Worm (Caenorhabditis elegans) whole organism, young adult: ENCODE data around the gene B0513.90.

Experiments used
- B0035.1 ChIP-seq: sonication (generic microtip); optimal IDR thresholded peaks from 2 replicates; lab custom pipeline; 2016; ENCODE audit warnings: missing genetic modification characterization, mild to moderate bottlenecking, missing compliant biosample characterization, missing genotype, missing genetic modification reagents
- B0261.1 ChIP-seq: sonication (generic microtip); optimal IDR thresholded peaks from 2 replicates; lab custom pipeline; 2016; ENCODE audit warnings: mild to moderate bottlenecking, missing genetic modification characterization, moderate library complexity, missing compliant biosample characterization
- F52B5.7 ChIP-seq: sonication (generic microtip); optimal IDR thresholded peaks from 2 replicates; lab custom pipeline; 2016; ENCODE audit warnings: mild to moderate bottlenecking, missing genetic modification characterization, missing compliant biosample characterization
- F57C9.4 ChIP-seq: sonication (generic microtip); optimal IDR thresholded peaks from 2 replicates; lab custom pipeline; 2017; ENCODE audit warnings: mild to moderate bottlenecking, missing genetic modification characterization, missing compliant biosample characterization
- T26A5.8 ChIP-seq: sonication (generic microtip); optimal IDR thresholded peaks from 2 replicates; lab custom pipeline; 2016; ENCODE audit warnings: missing genetic modification characterization, missing compliant biosample characterization
- Y79H2A.3 ChIP-seq: fragments of 200-800 bp; sonication (Bioruptor generic); conservative IDR thresholded peaks from 2 replicates; pipeline ENCODE4 v1.3.6; 2022; ENCODE audit warnings: missing genetic modification reagents, missing genetic modification characterization, missing compliant biosample characterization
- aptf-3 ChIP-seq: fragments of 200-800 bp; sonication (Bioruptor generic); IDR thresholded peaks from 2 replicates; pipeline ENCODE4 v1.3.6; 2022; ENCODE audit warnings: missing genetic modification characterization, missing compliant biosample characterization
- attf-5 ChIP-seq: fragments of 200-800 bp; sonication (Bioruptor generic); optimal IDR thresholded peaks from 2 replicates; lab custom pipeline; 2018; ENCODE audit warnings: mild to moderate bottlenecking, missing genetic modification characterization, missing compliant biosample characterization
- bed-2 ChIP-seq: fragments of 200-800 bp; sonication (Bioruptor generic); IDR thresholded peaks from 2 replicates; pipeline ENCODE4 v1.3.6; 2022; ENCODE audit warnings: missing genetic modification reagents, missing genetic modification characterization, missing compliant biosample characterization
- ccch-3 ChIP-seq: fragments of 200-800 bp; sonication (Bioruptor generic); optimal IDR thresholded peaks from 2 replicates; lab custom pipeline; 2018; ENCODE audit warnings: mild to moderate bottlenecking, missing genetic modification characterization, missing compliant biosample characterization
- ceh-27 ChIP-seq: fragments of 200-800 bp; sonication (Bioruptor generic); optimal IDR thresholded peaks from 2 replicates; lab custom pipeline; 2018; ENCODE audit warnings: mild to moderate bottlenecking, missing genetic modification characterization, moderate library complexity, missing compliant biosample characterization
- ceh-58 ChIP-seq: fragments of 200-800 bp; sonication (Bioruptor generic); IDR thresholded peaks from 2 replicates; pipeline ENCODE4 v1.3.6; 2022; ENCODE audit warnings: missing genetic modification characterization, missing compliant biosample characterization
- ceh-79 ChIP-seq: sonication (generic microtip); optimal IDR thresholded peaks from 2 replicates; lab custom pipeline; 2017; ENCODE audit warnings: mild to moderate bottlenecking, missing genetic modification characterization, missing compliant biosample characterization
- chd-7 ChIP-seq: sonication (generic microtip); optimal IDR thresholded peaks from 2 replicates; lab custom pipeline; 2016; ENCODE audit warnings: mild to moderate bottlenecking, missing genetic modification characterization, moderate library complexity, missing compliant biosample characterization
- dpl-1 ChIP-seq: fragments of 150-350 bp; optimal IDR thresholded peaks from 2 replicates; lab custom pipeline; 2014; ENCODE audit warnings: missing biosample characterization, missing genetic modification reagents, missing genetic modification characterization
- ekl-4 ChIP-seq: fragments of 200-800 bp; sonication (Bioruptor generic); IDR thresholded peaks from 2 replicates; pipeline ENCODE4 v1.3.6; 2022; ENCODE audit warnings: missing genetic modification reagents, missing genetic modification characterization, missing compliant biosample characterization
- gei-17 ChIP-seq: fragments of 200-800 bp; sonication (Bioruptor generic); optimal IDR thresholded peaks from 2 replicates; lab custom pipeline; 2018; ENCODE audit warnings: mild to moderate bottlenecking, missing genetic modification characterization, missing compliant biosample characterization
- hsf-1 ChIP-seq: fragments of 200-800 bp; sonication (Bioruptor generic); IDR thresholded peaks from 2 replicates; pipeline ENCODE4 v1.3.6; 2022; ENCODE audit warnings: missing genetic modification reagents, missing genetic modification characterization, missing compliant biosample characterization
- let-526 ChIP-seq: fragments of 200-800 bp; sonication (Bioruptor generic); IDR thresholded peaks from 2 replicates; pipeline ENCODE4 v1.3.6; 2022; ENCODE audit warnings: missing genetic modification reagents, missing genetic modification characterization, missing compliant biosample characterization
- lin-26 ChIP-seq: fragments of 200-800 bp; sonication (Bioruptor generic); IDR thresholded peaks from 2 replicates; pipeline ENCODE4 v1.3.6; 2022; ENCODE audit warnings: missing genetic modification reagents, missing genetic modification characterization, missing compliant biosample characterization
- mes-4 ChIP-seq: sonication (generic microtip); optimal IDR thresholded peaks from 2 replicates; lab custom pipeline; 2016; ENCODE audit warnings: missing genotype, missing genetic modification characterization, missing compliant biosample characterization
- mxl-1 ChIP-seq: sonication (generic microtip); optimal IDR thresholded peaks from 2 replicates; lab custom pipeline; 2016; ENCODE audit warnings: missing genetic modification characterization, missing compliant biosample characterization
- nhr-120 ChIP-seq: fragments of 200-800 bp; sonication (Bioruptor generic); IDR thresholded peaks from 2 replicates; pipeline ENCODE4 v1.3.6; 2022; ENCODE audit warnings: missing genetic modification characterization, missing compliant biosample characterization
- nhr-90 ChIP-seq: sonication (generic microtip); optimal IDR thresholded peaks from 2 replicates; lab custom pipeline; 2016; ENCODE audit warnings: missing genotype, mild to moderate bottlenecking, missing genetic modification characterization, missing compliant biosample characterization
- pha-4 ChIP-seq: fragments of 150-350 bp; sonication (generic microtip); optimal IDR thresholded peaks from 2 replicates; lab custom pipeline; 2014; ENCODE audit warnings: missing biosample characterization, missing genetic modification reagents, missing genetic modification characterization
- rpc-1 ChIP-seq, 2 experiments: fragments of 150-350 bp in 1 of 2; sonication (generic microtip) in 1 of 2; optimal IDR thresholded peaks; 2 replicates each; lab custom pipeline; 2014 to 2018; ENCODE audit warnings: missing biosample characterization in 1 of 2, missing genetic modification characterization in 1 of 2, missing genetic modification reagents in 1 of 2, missing genotype in 1 of 2
- snpc-3.4 ChIP-seq: sonication (generic microtip); optimal IDR thresholded peaks from 2 replicates; lab custom pipeline; 2017; ENCODE audit warnings: missing genetic modification characterization, mild to moderate bottlenecking, missing compliant biosample characterization, antibody characterized with exemption, moderate library complexity, missing genotype, missing genetic modification reagents
- somi-1 ChIP-seq: fragments of 200-800 bp; sonication (Bioruptor generic); optimal IDR thresholded peaks from 2 replicates; lab custom pipeline; 2018; ENCODE audit warnings: mild to moderate bottlenecking, missing genetic modification characterization, missing compliant biosample characterization
- tbp1 ChIP-seq: fragments of 200-800 bp; sonication (Bioruptor generic); optimal IDR thresholded peaks from 2 replicates; lab custom pipeline; 2018; ENCODE audit warnings: mild to moderate bottlenecking, missing genetic modification characterization, missing compliant biosample characterization
- tlf-1 ChIP-seq: fragments of 200-800 bp; sonication (Bioruptor generic); optimal IDR thresholded peaks from 2 replicates; lab custom pipeline; 2018; ENCODE audit warnings: mild to moderate bottlenecking, missing genetic modification characterization, missing compliant biosample characterization
- unc-62 ChIP-seq: fragments of 150-350 bp; optimal IDR thresholded peaks from 2 replicates; lab custom pipeline; 2014; ENCODE audit warnings: missing biosample characterization, missing genetic modification reagents, missing genetic modification characterization
- zim-3 ChIP-seq: sonication (generic microtip); optimal IDR thresholded peaks from 2 replicates; lab custom pipeline; 2017; ENCODE audit warnings: mild to moderate bottlenecking, missing genetic modification characterization, moderate library complexity, missing compliant biosample characterization
- ztf-25 ChIP-seq: fragments of 200-800 bp; sonication (Bioruptor generic); IDR thresholded peaks from 2 replicates; pipeline ENCODE4 v1.3.6; 2022; ENCODE audit warnings: missing genetic modification reagents, missing genetic modification characterization, missing compliant biosample characterization
- ztf-26 ChIP-seq: sonication (generic microtip); optimal IDR thresholded peaks from 2 replicates; lab custom pipeline; 2017; ENCODE audit warnings: missing genetic modification characterization, missing compliant biosample characterization
- ztf-6 ChIP-seq: fragments of 200-800 bp; sonication (Bioruptor generic); IDR thresholded peaks from 2 replicates; pipeline ENCODE4 v1.3.6; 2022; ENCODE audit warnings: missing genetic modification reagents, missing genetic modification characterization, missing compliant biosample characterization

B0513.90 gene

DNA sequence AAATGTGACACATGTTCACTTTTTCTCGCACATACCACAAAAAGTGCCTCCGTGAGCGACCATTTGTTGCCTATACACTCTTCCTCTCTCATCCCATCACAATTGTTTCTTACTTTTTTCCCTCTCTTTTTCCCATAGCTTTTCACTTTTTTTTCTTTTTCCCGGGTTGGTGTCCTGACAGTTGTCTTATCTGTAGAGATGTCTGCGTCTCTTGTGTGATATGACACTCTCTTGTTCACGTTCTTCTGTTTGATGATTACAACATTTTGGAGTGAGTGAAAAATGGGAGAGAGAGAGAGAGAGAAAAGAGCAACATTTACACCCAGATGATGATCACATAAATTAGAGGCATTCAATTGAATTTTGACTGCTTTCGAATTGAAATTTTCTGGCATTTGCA, 40.5 kb upstream of the B0513.90 start (continued):
- TF ChIP-seq nhr-90 (tag; lab: Kevin White, UChicago), result no peak
- no peak for TF ChIP-seq ceh-79 (tag; lab: Kevin White, UChicago)
- TF ChIP-seq B0261.1, result no peak

DNA sequence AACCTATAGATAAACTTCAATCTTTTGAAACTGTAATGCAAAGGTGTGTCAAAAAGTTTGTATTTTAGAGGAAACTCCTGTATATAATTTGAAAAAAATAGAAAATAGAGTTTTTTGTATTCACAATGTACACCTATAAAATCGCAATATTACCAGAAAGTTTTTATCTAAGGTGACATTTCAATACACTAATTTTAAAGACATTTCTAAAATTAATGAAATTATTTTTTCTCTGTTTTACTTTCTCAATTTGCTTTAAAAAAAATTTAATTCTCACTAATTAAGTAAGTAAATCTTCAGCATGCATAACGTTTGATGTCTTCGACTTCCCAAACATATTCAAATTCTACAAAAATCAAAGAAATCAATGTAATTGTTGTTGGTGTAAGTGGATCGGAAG, 39.3 kb upstream of the B0513.90 start, which contains the start of gene rga-5:
Gene rga-5 (plus strand): TSS at position 301 of the 400 bp plus-strand sequence.
- TF ChIP-seq aptf-3 (GFP tag; lab: Robert Waterston, UW) (no peak), snpc-3.4 (tag; lab: Kevin White, UChicago) (no peak), mxl-1 (no peak), ccch-3 (GFP tag; lab: Kevin White, UChicago) (no peak)

DNA sequence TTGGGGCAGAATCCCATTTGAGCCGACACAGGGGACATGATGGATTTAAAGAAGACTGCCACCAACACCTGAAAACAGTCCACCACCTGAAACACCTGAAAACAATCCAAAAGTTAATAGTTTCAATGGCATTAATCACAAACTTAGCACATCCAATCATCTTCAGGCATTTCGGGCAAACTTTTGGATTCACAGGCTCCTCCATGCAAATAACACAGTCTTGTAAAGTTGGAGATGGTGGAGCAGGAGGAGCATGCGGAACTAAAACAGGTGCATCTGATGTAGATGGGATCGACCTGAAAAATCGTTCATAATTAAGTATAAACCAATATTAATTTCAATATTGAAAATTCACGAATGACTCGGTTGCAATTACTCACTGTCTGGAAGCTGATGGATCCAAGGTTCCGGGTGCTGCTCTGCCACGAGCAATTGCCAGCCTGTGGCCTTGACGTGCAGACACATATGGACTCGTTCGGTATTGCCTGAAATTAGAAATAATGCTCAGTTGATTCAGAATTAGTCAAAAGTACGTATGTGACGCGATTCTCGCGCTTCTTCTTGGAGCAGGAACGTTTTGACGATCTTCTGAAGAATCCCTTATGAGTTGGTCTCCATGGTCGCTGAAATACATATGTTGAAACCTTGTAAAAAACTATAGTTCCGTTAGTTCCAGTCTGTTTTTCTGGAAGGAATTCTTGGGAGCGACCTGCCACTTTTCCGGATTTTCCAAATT, 32.3 kb upstream of the B0513.90 start:
- TF ChIP-seq tbp1 (GFP tag; lab: Kevin White, UChicago), result no peak
- no peak for TF ChIP-seq unc-62 (GFP tag; lab: Kevin White, UChicago)
- no peak for TF ChIP-seq attf-5 (GFP tag; lab: Kevin White, UChicago)
- no peak for TF ChIP-seq lin-26 (GFP tag; lab: Robert Waterston, UW)
- TF ChIP-seq pha-4 (tag; lab: Kevin White, UChicago), result no peak
- no peak for TF ChIP-seq bed-2
- TF ChIP-seq gei-17 (GFP tag; lab: Kevin White, UChicago), result no peak
- no peak for TF ChIP-seq ztf-6 (GFP tag; lab: Robert Waterston, UW)
- TF ChIP-seq dpl-1 (GFP tag; lab: Kevin White, UChicago), result no peak
- TF ChIP-seq F52B5.7 (tag; lab: Kevin White, UChicago), result no peak
- no peak for TF ChIP-seq Y79H2A.3 (GFP tag; lab: Robert Waterston, UW)
- no peak for TF ChIP-seq ekl-4 (GFP tag; lab: Robert Waterston, UW)
- no peak for TF ChIP-seq tlf-1 (GFP tag; lab: Kevin White, UChicago)

DNA sequence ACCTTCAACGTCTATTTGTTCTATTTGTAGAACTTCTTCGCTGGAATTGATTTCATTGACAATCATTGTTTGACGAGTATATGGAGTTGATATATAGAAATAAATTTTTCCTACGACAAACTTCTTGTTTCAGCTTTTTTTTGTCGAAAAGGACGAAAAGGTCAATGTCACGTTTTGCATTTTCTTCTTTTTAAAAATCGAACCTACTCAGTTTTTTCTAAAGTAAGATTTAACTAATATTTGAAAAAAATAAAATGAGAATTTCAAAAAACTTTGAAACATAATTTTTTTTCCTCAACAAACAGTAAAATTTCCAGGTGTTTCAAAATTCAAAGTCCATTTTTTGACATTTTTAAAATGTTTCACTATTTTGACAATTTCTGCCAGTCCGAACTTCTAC, 30.6 kb upstream of the B0513.90 start, which contains the start of gene H08M01.1:
Gene H08M01.1 (minus strand): TSS at position 101 of the 400 bp plus-strand sequence.
- TF ChIP-seq zim-3 (tag; lab: Kevin White, UChicago) (no peak), hsf-1 (GFP tag; lab: Robert Waterston, UW) (no peak), tbp1 (GFP tag; lab: Kevin White, UChicago) (no peak), F57C9.4 (tag; lab: Kevin White, UChicago) (no peak), nhr-120 (no peak), B0035.1 (tag; lab: Kevin White, UChicago) (no peak), somi-1 (GFP tag; lab: Kevin White, UChicago) (no peak), ceh-58 (GFP tag; lab: Robert Waterston, UW) (no peak), chd-7 (no peak), T26A5.8 (tag; lab: Kevin White, UChicago) (no peak), rpc-1 (optimal IDR thresholded peaks at IDR 0.05; lab: Kevin White, UChicago) (no peak), rpc-1 (tag; optimal IDR thresholded peaks at IDR 0.05; lab: Kevin White, UChicago) (no peak), let-526 (GFP tag; lab: Robert Waterston, UW) (no peak), ceh-27 (no peak), ztf-25 (no peak), mes-4 (tag; lab: Kevin White, UChicago) (no peak), aptf-3 (GFP tag; lab: Robert Waterston, UW) (no peak), ztf-26 (no peak)
